Worm (Caenorhabditis elegans): ENCODE measurements around the gene erl-1.

ce11 chrIV:12289149-12289548 lies 1.4 kb downstream of the erl-1 start, which contains the start of gene C42C1.9:
- TF ChIP-seq F16B12.6 (tag; optimal IDR thresholded peaks at IDR 0.05) (no peak), nhr-237 (tag; optimal IDR thresholded peaks at IDR 0.05) (no peak), lsy-2 (tag; optimal IDR thresholded peaks at IDR 0.05) (no peak), pqm-1 (tag; optimal IDR thresholded peaks at IDR 0.05) (no peak), unc-130 (tag; optimal IDR thresholded peaks at IDR 0.05) (no peak), lin-39 (tag; optimal IDR thresholded peaks at IDR 0.05) (no peak), ceh-82 (tag; optimal IDR thresholded peaks at IDR 0.05) (no peak)
